Worm (Caenorhabditis elegans) whole organism, L3 larva: ENCODE measurements around the gene C44B7.11.

Experiments used
- elt-2 ChIP-seq: sonication (generic microtip); optimal IDR thresholded peaks from 2 replicates; lab custom pipeline; 2016; ENCODE audit warnings: missing genetic modification reagents, mild to moderate bottlenecking, missing genetic modification characterization, missing compliant biosample characterization
- nfya-1 ChIP-seq: sonication (generic microtip); optimal IDR thresholded peaks from 2 replicates; lab custom pipeline; 2017; ENCODE audit warnings: missing genetic modification characterization, mild to moderate bottlenecking, missing compliant biosample characterization, antibody characterized with exemption, moderate library complexity; ENCODE audit not compliant: insufficient read depth
- sea-2 ChIP-seq: fragments of 150-350 bp; sonication (generic microtip); optimal IDR thresholded peaks from 4 replicates; lab custom pipeline; 2014; ENCODE audit warnings: missing biosample characterization, missing genetic modification reagents, missing genetic modification characterization
- ztf-11 ChIP-seq: fragments of 150-350 bp; optimal IDR thresholded peaks from 2 replicates; lab custom pipeline; 2014; ENCODE audit warnings: missing biosample characterization, missing genetic modification characterization

DNA sequence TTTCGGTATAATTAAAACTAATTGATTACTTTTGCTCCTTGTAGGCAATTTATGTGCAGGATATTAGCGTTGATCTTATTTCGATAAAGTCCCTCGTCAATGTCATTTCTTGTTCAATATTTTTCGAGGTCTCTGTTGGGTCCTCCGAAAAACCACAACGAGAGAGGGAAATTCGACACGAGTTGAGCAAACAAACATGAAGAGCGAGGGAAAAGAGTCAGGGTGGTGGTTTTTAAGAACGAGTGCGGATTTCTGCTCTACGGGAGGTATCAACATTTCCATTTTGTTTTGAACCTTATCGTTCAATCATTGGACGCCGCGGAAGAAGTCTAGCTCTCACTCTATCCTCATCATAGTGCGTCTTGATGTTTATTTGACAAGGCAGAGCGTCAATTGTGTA is 37.4 kb upstream of the C44B7.11 start:
- no peak for TF ChIP-seq elt-2 (tag; lab: Kevin White, UChicago)
- no peak for TF ChIP-seq sea-2
- no peak for TF ChIP-seq ztf-11 (tag; lab: Kevin White, UChicago)
- TF ChIP-seq nfya-1 (tag; lab: Kevin White, UChicago), result no peak
